Worm (Caenorhabditis elegans) whole organism, mixed stage, embryonic: ENCODE measurements around the gene F21C10.9.

Source experiments
- ceh-39 ChIP-seq: fragments of 150-350 bp; optimal IDR thresholded peaks from 2 replicates; lab custom pipeline; 2014; ENCODE audit warnings: missing biosample characterization, missing genetic modification characterization
- nhr-12 ChIP-seq: fragments of 150-350 bp; optimal IDR thresholded peaks from 2 replicates; lab custom pipeline; 2014; ENCODE audit warnings: missing biosample characterization, missing genetic modification characterization
- tbx-8 ChIP-seq: fragments of 200-800 bp; sonication (Bioruptor generic); optimal IDR thresholded peaks from 2 replicates; lab custom pipeline; 2018; ENCODE audit warnings: mild to moderate bottlenecking, missing genetic modification characterization, moderate library complexity, missing compliant biosample characterization
- zip-8 ChIP-seq: fragments of 150-350 bp; optimal IDR thresholded peaks from 2 replicates; lab custom pipeline; 2014; ENCODE audit warnings: missing biosample characterization, missing genetic modification characterization

- no peak for TF ChIP-seq nhr-12 (tag; lab: Kevin White, UChicago)
- no peak for TF ChIP-seq tbx-8 (GFP tag; lab: Kevin White, UChicago)
- TF ChIP-seq ceh-39 (tag; lab: Kevin White, UChicago) = no peak
- no peak for TF ChIP-seq zip-8 (tag; lab: Kevin White, UChicago)
Observed at ce11 chrV:9108219-9108618, 9.7 kb upstream of the F21C10.9 start, which contains the start of gene F21C10.18.
